Worm (Caenorhabditis elegans) whole organism, L1 larva: ENCODE measurements around the gene nhr-242.

Experiments used
- C16A3.4 ChIP-seq: fragments of 150-350 bp; optimal IDR thresholded peaks from 2 replicates; lab custom pipeline; 2014; ENCODE audit warnings: missing biosample characterization, missing genetic modification characterization
- F16B12.6 ChIP-seq: fragments of 150-350 bp; optimal IDR thresholded peaks from 2 replicates; lab custom pipeline; 2014; ENCODE audit warnings: missing biosample characterization, missing genetic modification characterization
- aha-1 ChIP-seq: fragments of 150-350 bp; optimal IDR thresholded peaks from 2 replicates; lab custom pipeline; 2014; ENCODE audit warnings: missing biosample characterization, missing genetic modification characterization
- alr-1 ChIP-seq: fragments of 200-800 bp; sonication (Bioruptor generic); optimal IDR thresholded peaks from 2 replicates; lab custom pipeline; 2018; ENCODE audit warnings: borderline replicate concordance, mild to moderate bottlenecking, missing genetic modification characterization, missing compliant biosample characterization
- ama-1 ChIP-seq: fragments of 150-350 bp; optimal IDR thresholded peaks from 2 replicates; lab custom pipeline; 2014
- ceh-82 ChIP-seq, 3 experiments: fragments of 150-350 bp in 1 of 3; sonication (generic microtip) in 2 of 3; optimal IDR thresholded peaks; 2 replicates each; lab custom pipeline; 2014 to 2017; ENCODE audit warnings: missing biosample characterization in 3 of 3, missing genetic modification characterization in 3 of 3
- ceh-90 ChIP-seq: sonication (generic microtip); optimal IDR thresholded peaks from 2 replicates; lab custom pipeline; 2016; ENCODE audit warnings: missing genetic modification characterization, missing compliant biosample characterization
- ces-1 ChIP-seq: fragments of 150-350 bp; optimal IDR thresholded peaks from 2 replicates; lab custom pipeline; 2014; ENCODE audit warnings: missing biosample characterization, missing genetic modification reagents, missing genetic modification characterization
- dpl-1 ChIP-seq, 3 experiments: fragments of 150-350 bp in 2 of 3; sonication (generic microtip) in 1 of 3; optimal IDR thresholded peaks; 2 replicates each; lab custom pipeline; 2014 to 2017; ENCODE audit warnings: missing biosample characterization in 3 of 3, missing genetic modification characterization in 3 of 3, missing genetic modification reagents in 3 of 3
- dsc-1 ChIP-seq: sonication (generic microtip); optimal IDR thresholded peaks from 2 replicates; lab custom pipeline; 2016; ENCODE audit warnings: mild to moderate bottlenecking, missing genetic modification characterization, missing compliant biosample characterization
- efl-3 ChIP-seq: fragments of 200-800 bp; sonication (Bioruptor generic); optimal IDR thresholded peaks from 2 replicates; lab custom pipeline; 2018; ENCODE audit warnings: mild to moderate bottlenecking, missing genetic modification characterization, missing compliant biosample characterization
- elt-2 ChIP-seq: sonication (generic microtip); optimal IDR thresholded peaks from 2 replicates; lab custom pipeline; 2016; ENCODE audit warnings: missing genetic modification characterization, mild to moderate bottlenecking, inconsistent platforms, missing compliant biosample characterization, missing genetic modification reagents
- elt-3 ChIP-seq, 6 experiments: fragments of 150-350 bp in 1 of 6; sonication (generic microtip); optimal IDR thresholded peaks; 2 replicates each; lab custom pipeline; 2017 to 2018; ENCODE audit warnings: missing biosample characterization in 6 of 6, missing genetic modification characterization in 6 of 6, inconsistent platforms in 1 of 6
- ets-5 ChIP-seq: fragments of 200-800 bp; sonication (Bioruptor generic); IDR thresholded peaks from 2 replicates; pipeline ENCODE4 v1.3.6; 2022; ENCODE audit warnings: missing genetic modification characterization, missing compliant biosample characterization
- fkh-10 ChIP-seq: sonication (generic microtip); optimal IDR thresholded peaks from 2 replicates; lab custom pipeline; 2017; ENCODE audit warnings: missing biosample characterization, missing genetic modification reagents, missing genetic modification characterization
- hpl-2 ChIP-seq: fragments of 150-350 bp; optimal IDR thresholded peaks from 2 replicates; lab custom pipeline; 2014; ENCODE audit warnings: missing biosample characterization, missing genetic modification reagents, missing genetic modification characterization
- irx-1 ChIP-seq: sonication (generic microtip); optimal IDR thresholded peaks from 2 replicates; lab custom pipeline; 2016; ENCODE audit warnings: missing genetic modification characterization, missing compliant biosample characterization
- lin-14 ChIP-seq: fragments of 200-800 bp; sonication (Bioruptor generic); optimal IDR thresholded peaks from 2 replicates; lab custom pipeline; 2018; ENCODE audit warnings: mild to moderate bottlenecking, missing genetic modification characterization, moderate library complexity, missing compliant biosample characterization
- lin-15B ChIP-seq: fragments of 150-350 bp; sonication (generic microtip); optimal IDR thresholded peaks from 3 replicates; lab custom pipeline; 2014; ENCODE audit warnings: missing biosample characterization, missing genetic modification characterization
- lin-39 ChIP-seq: fragments of 150-350 bp; optimal IDR thresholded peaks from 2 replicates; lab custom pipeline; 2014; ENCODE audit warnings: missing biosample characterization, missing genetic modification reagents, missing genetic modification characterization
- mef-2 ChIP-seq: fragments of 150-350 bp; optimal IDR thresholded peaks from 2 replicates; lab custom pipeline; 2014; ENCODE audit warnings: missing biosample characterization, missing genetic modification characterization
- nhr-12 ChIP-seq: sonication (generic microtip); optimal IDR thresholded peaks from 2 replicates; lab custom pipeline; 2017; ENCODE audit warnings: missing biosample characterization, missing genetic modification characterization
- nhr-19 ChIP-seq: fragments of 200-800 bp; sonication (Bioruptor generic); conservative IDR thresholded peaks from 2 replicates; pipeline ENCODE4 v1.3.6; 2022; ENCODE audit warnings: missing genetic modification characterization, missing compliant biosample characterization
- nhr-237 ChIP-seq: fragments of 150-350 bp; optimal IDR thresholded peaks from 2 replicates; lab custom pipeline; 2014; ENCODE audit warnings: missing biosample characterization, missing genetic modification characterization
- nhr-28 ChIP-seq: fragments of 150-350 bp; optimal IDR thresholded peaks from 2 replicates; lab custom pipeline; 2014; ENCODE audit warnings: missing biosample characterization, missing genetic modification characterization
- nhr-71 ChIP-seq: sonication (generic microtip); optimal IDR thresholded peaks from 2 replicates; lab custom pipeline; 2016; ENCODE audit warnings: mild to moderate bottlenecking, missing genetic modification characterization, moderate library complexity, missing compliant biosample characterization
- nhr-84 ChIP-seq: sonication (generic microtip); optimal IDR thresholded peaks from 2 replicates; lab custom pipeline; 2017; ENCODE audit warnings: missing biosample characterization, missing genetic modification characterization
- pag-3 ChIP-seq: sonication (generic microtip); optimal IDR thresholded peaks from 2 replicates; lab custom pipeline; 2017; ENCODE audit warnings: missing genetic modification characterization, mild to moderate bottlenecking, missing compliant biosample characterization, antibody characterized with exemption, borderline replicate concordance; ENCODE audit not compliant: insufficient read depth
- pqm-1 ChIP-seq: sonication (generic microtip); optimal IDR thresholded peaks from 3 replicates; lab custom pipeline; 2017; ENCODE audit warnings: missing biosample characterization, missing genetic modification characterization
- rnt-1 ChIP-seq: sonication (generic microtip); optimal IDR thresholded peaks from 2 replicates; lab custom pipeline; 2016; ENCODE audit warnings: mild to moderate bottlenecking, missing genetic modification characterization, moderate library complexity, missing compliant biosample characterization
- sup-37 ChIP-seq: fragments of 200-800 bp; sonication (Bioruptor generic); optimal IDR thresholded peaks from 2 replicates; lab custom pipeline; 2018; ENCODE audit warnings: mild to moderate bottlenecking, missing genetic modification characterization, missing compliant biosample characterization
- tlp-1 ChIP-seq: fragments of 150-350 bp; optimal IDR thresholded peaks from 2 replicates; lab custom pipeline; 2014; ENCODE audit warnings: missing biosample characterization, missing genetic modification characterization
- unc-130 ChIP-seq: fragments of 150-350 bp; optimal IDR thresholded peaks from 2 replicates; lab custom pipeline; 2017; ENCODE audit warnings: missing biosample characterization, missing genetic modification characterization, inconsistent platforms
- unc-30 ChIP-seq: sonication (generic microtip); optimal IDR thresholded peaks from 2 replicates; lab custom pipeline; 2017; ENCODE audit warnings: missing biosample characterization, missing genetic modification characterization
- unc-62 ChIP-seq: fragments of 150-350 bp; optimal IDR thresholded peaks from 2 replicates; lab custom pipeline; 2014; ENCODE audit warnings: missing biosample characterization, missing genetic modification reagents, missing genetic modification characterization
- unc-86 ChIP-seq: sonication (generic microtip); optimal IDR thresholded peaks from 2 replicates; lab custom pipeline; 2016; ENCODE audit warnings: missing genetic modification characterization, missing compliant biosample characterization
- vab-15 ChIP-seq: sonication (generic microtip); optimal IDR thresholded peaks from 2 replicates; lab custom pipeline; 2017; ENCODE audit warnings: missing genotype, mild to moderate bottlenecking, missing genetic modification characterization, missing compliant biosample characterization
- xbp-1 ChIP-seq: sonication (generic microtip); optimal IDR thresholded peaks from 2 replicates; lab custom pipeline; 2016; ENCODE audit warnings: missing genetic modification characterization, missing compliant biosample characterization
- ztf-4 ChIP-seq: fragments of 150-350 bp; optimal IDR thresholded peaks from 2 replicates; lab custom pipeline; 2014; ENCODE audit warnings: missing biosample characterization, missing genetic modification characterization

Gene nhr-242

ce11 chrIV:2549542-2549941, 31.8 kb downstream of the nhr-242 start:
- TF ChIP-seq irx-1 (tag; lab: Kevin White, UChicago): no peak
- TF ChIP-seq elt-3 (tag; optimal IDR thresholded peaks at IDR 0.05; lab: Kevin White, UChicago): no peak
- TF ChIP-seq lin-15B: no peak
- TF ChIP-seq ets-5 (GFP tag; lab: Robert Waterston, UW): no peak
- TF ChIP-seq ceh-90 (tag; lab: Kevin White, UChicago): no peak
- no peak for TF ChIP-seq hpl-2
- TF ChIP-seq nhr-28 (tag; lab: Kevin White, UChicago): no peak
- TF ChIP-seq dpl-1 (GFP tag; optimal IDR thresholded peaks at IDR 0.05; lab: Kevin White, UChicago): no peak
- TF ChIP-seq rnt-1 (tag; lab: Kevin White, UChicago): no peak
- no peak for TF ChIP-seq nhr-19
- TF ChIP-seq nhr-12 (tag; lab: Kevin White, UChicago): no peak
- TF ChIP-seq nhr-84 (tag; lab: Kevin White, UChicago): no peak

ce11 chrIV:2548766-2549165, 32.6 kb downstream of the nhr-242 start:
- TF ChIP-seq pqm-1 (no peak), aha-1 (tag; lab: Kevin White, UChicago) (no peak), tlp-1 (tag; lab: Kevin White, UChicago) (no peak)

ce11 chrIV:2542001-2542400, 39.4 kb downstream of the nhr-242 start, which contains the start of gene sprr-3:
Gene sprr-3 (plus strand): TSS chrIV:2542301.
- no peak for TF ChIP-seq lin-39 (tag; lab: Kevin White, UChicago)
- TF ChIP-seq elt-2 (tag; lab: Kevin White, UChicago): no peak
- no peak for TF ChIP-seq sup-37 (GFP tag; lab: Kevin White, UChicago)
- TF ChIP-seq C16A3.4 (tag; lab: Kevin White, UChicago): no peak
- TF ChIP-seq vab-15: no peak
- TF ChIP-seq ztf-4: no peak
- no peak for TF ChIP-seq pqm-1
- no peak for TF ChIP-seq unc-62 (GFP tag; lab: Kevin White, UChicago)
- no peak for TF ChIP-seq fkh-10 (GFP tag; lab: Kevin White, UChicago)
- no peak for TF ChIP-seq ces-1 (GFP tag; lab: Kevin White, UChicago)
- TF ChIP-seq unc-30 (tag; lab: Kevin White, UChicago): no peak
- no peak for TF ChIP-seq xbp-1 (tag; lab: Kevin White, UChicago)
- TF ChIP-seq F16B12.6: no peak
- no peak for TF ChIP-seq alr-1 (tag; lab: Kevin White, UChicago)
- TF ChIP-seq ceh-82 (tag; optimal IDR thresholded peaks at IDR 0.05; lab: Kevin White, UChicago): no peak
- TF ChIP-seq lin-14 (GFP tag; lab: Kevin White, UChicago): no peak
- TF ChIP-seq efl-3 (GFP tag; lab: Kevin White, UChicago): no peak
- no peak for TF ChIP-seq nhr-71

ce11 chrIV:2537741-2538140, 43.6 kb downstream of the nhr-242 start:
- no peak for TF ChIP-seq efl-3 (GFP tag; lab: Kevin White, UChicago)
- no peak for TF ChIP-seq unc-130 (tag; lab: Kevin White, UChicago)
- TF ChIP-seq nhr-237 (tag; lab: Kevin White, UChicago): no peak
- no peak for TF ChIP-seq mef-2 (tag; lab: Kevin White, UChicago)
- TF ChIP-seq ceh-82 (tag; optimal IDR thresholded peaks at IDR 0.05; lab: Kevin White, UChicago): no peak
- TF ChIP-seq unc-86 (tag; lab: Kevin White, UChicago): no peak
- no peak for TF ChIP-seq pag-3 (tag; lab: Kevin White, UChicago)
- no peak for TF ChIP-seq ama-1 (lab: Kevin White, UChicago)
- TF ChIP-seq dsc-1 (tag; lab: Kevin White, UChicago): no peak
